Fruit fly (Drosophila melanogaster) whole organism, embryonic: Measurements from ENCODE around the gene CG11436.

Experiments
- CG10366 ChIP-seq: fragments of 200-800 bp; sonication (Bioruptor generic); IDR thresholded peaks from 2 replicates; pipeline ENCODE4 v1.3.6; 2022; ENCODE audit warnings: missing biosample characterization, missing genetic modification characterization
- CG10565 ChIP-seq: fragments of 200-800 bp; sonication (Bioruptor generic); optimal IDR thresholded peaks from 3 replicates; lab custom pipeline; 2016; ENCODE audit warnings: missing biosample characterization, mild to moderate bottlenecking, missing genetic modification characterization
- CG10654 ChIP-seq: fragments of 200-800 bp; sonication (Bioruptor generic); optimal IDR thresholded peaks from 2 replicates; lab custom pipeline; 2016; ENCODE audit warnings: missing biosample characterization, missing genetic modification characterization
- CG10979 ChIP-seq: fragments of 200-800 bp; sonication (Bioruptor generic); optimal IDR thresholded peaks from 2 replicates; lab custom pipeline; 2018; ENCODE audit warnings: missing biosample characterization, mild to moderate bottlenecking, missing genetic modification characterization, moderate library complexity
- CG11093 ChIP-seq: fragments of 200-800 bp; sonication (Bioruptor generic); IDR thresholded peaks from 3 replicates; pipeline ENCODE4 v1.3.6; 2022; ENCODE audit warnings: missing biosample characterization, missing genetic modification characterization
- CG12744 ChIP-seq: fragments of 200-800 bp; sonication (Bioruptor generic); optimal IDR thresholded peaks from 2 replicates; lab custom pipeline; 2016; ENCODE audit warnings: missing biosample characterization, missing genetic modification characterization
- CG14965 ChIP-seq: fragments of 200-800 bp; sonication (Bioruptor generic); optimal IDR thresholded peaks from 2 replicates; lab custom pipeline; 2016; ENCODE audit warnings: missing biosample characterization, missing genetic modification characterization, borderline replicate concordance
- CG15269 ChIP-seq: fragments of 200-800 bp; sonication (Bioruptor generic); optimal IDR thresholded peaks from 2 replicates; lab custom pipeline; 2018; ENCODE audit warnings: missing biosample characterization, mild to moderate bottlenecking, missing genetic modification characterization, moderate library complexity
- CG16813 ChIP-seq: fragments of 200-800 bp; sonication (Bioruptor generic); IDR thresholded peaks from 3 replicates; pipeline ENCODE4 v1.3.6; 2022; ENCODE audit warnings: missing biosample characterization, missing genetic modification characterization; ENCODE audit not compliant: partially characterized antibody
- CG18262 ChIP-seq: fragments of 200-800 bp; optimal IDR thresholded peaks from 3 replicates; lab custom pipeline; 2019; ENCODE audit warnings: missing biosample characterization, mild to moderate bottlenecking, missing genetic modification characterization, moderate library complexity
- CG18619 ChIP-seq: fragments of 200-800 bp; sonication (Bioruptor generic); optimal IDR thresholded peaks from 3 replicates; lab custom pipeline; 2017; ENCODE audit warnings: missing biosample characterization, mild to moderate bottlenecking, missing genetic modification characterization
- CG3995 ChIP-seq: fragments of 200-800 bp; sonication (Bioruptor generic); optimal IDR thresholded peaks from 3 replicates; lab custom pipeline; 2016; ENCODE audit warnings: missing biosample characterization, missing genetic modification characterization
- CG4730 ChIP-seq: fragments of 200-800 bp; sonication (Bioruptor generic); IDR thresholded peaks from 2 replicates; pipeline ENCODE4 v1.3.6; 2022; ENCODE audit warnings: missing biosample characterization, missing genetic modification characterization
- CG5180 ChIP-seq: fragments of 200-800 bp; sonication (Bioruptor generic); optimal IDR thresholded peaks from 3 replicates; lab custom pipeline; 2017; ENCODE audit warnings: missing biosample characterization, missing genetic modification characterization, mild to moderate bottlenecking, moderate library complexity, missing genetic modification reagents
- CG5245 ChIP-seq: fragments of 200-800 bp; sonication (Bioruptor generic); optimal IDR thresholded peaks from 3 replicates; lab custom pipeline; 2016; ENCODE audit warnings: missing biosample characterization, missing genetic modification characterization
- CG6254 ChIP-seq: fragments of 200-800 bp; sonication (Bioruptor generic); optimal IDR thresholded peaks from 3 replicates; lab custom pipeline; 2017; ENCODE audit warnings: mild to moderate bottlenecking, missing biosample characterization, missing genetic modification reagents, missing genetic modification characterization
- CG6683 ChIP-seq: fragments of 200-800 bp; sonication (Bioruptor generic); optimal IDR thresholded peaks from 2 replicates; lab custom pipeline; 2017; ENCODE audit warnings: missing biosample characterization, mild to moderate bottlenecking, missing genetic modification characterization, missing genetic modification reagents
- CG7786 ChIP-seq: fragments of 200-800 bp; sonication (Bioruptor generic); optimal IDR thresholded peaks from 2 replicates; lab custom pipeline; 2016; ENCODE audit warnings: missing biosample characterization, missing genetic modification characterization
- CG8281 ChIP-seq: fragments of 200-800 bp; sonication (Bioruptor generic); optimal IDR thresholded peaks from 2 replicates; lab custom pipeline; 2018; ENCODE audit warnings: missing biosample characterization, mild to moderate bottlenecking, missing genetic modification characterization, moderate library complexity
- CG9727 ChIP-seq: fragments of 200-800 bp; sonication (Bioruptor generic); optimal IDR thresholded peaks from 3 replicates; lab custom pipeline; 2017; ENCODE audit warnings: missing biosample characterization, mild to moderate bottlenecking, missing genetic modification characterization
- Hey ChIP-seq: fragments of 200-800 bp; sonication (Bioruptor generic); optimal IDR thresholded peaks from 3 replicates; lab custom pipeline; 2018; ENCODE audit warnings: missing biosample characterization, mild to moderate bottlenecking, missing genetic modification characterization
- HmgD ChIP-seq: fragments of 200-800 bp; sonication (Bioruptor generic); optimal IDR thresholded peaks from 3 replicates; lab custom pipeline; 2016; ENCODE audit warnings: missing biosample characterization, missing genetic modification characterization
- Hr51 ChIP-seq, 2 experiments: fragments of 200-800 bp; sonication (Bioruptor generic); optimal IDR thresholded peaks; 2 replicates in 1 of 2; 3 replicates in 1 of 2; lab custom pipeline; 2016 to 2018; ENCODE audit warnings: missing biosample characterization in 2 of 2, missing genetic modification characterization in 2 of 2, mild to moderate bottlenecking in 1 of 2, moderate library complexity in 1 of 2
- Myb ChIP-seq: fragments of 200-800 bp; sonication (Bioruptor generic); optimal IDR thresholded peaks from 2 replicates; lab custom pipeline; 2016; ENCODE audit warnings: missing biosample characterization, missing genetic modification characterization
- NK7.1 ChIP-seq: fragments of 200-800 bp; sonication (Bioruptor generic); optimal IDR thresholded peaks from 3 replicates; lab custom pipeline; 2016; ENCODE audit warnings: missing biosample characterization, missing genetic modification characterization
- Sox100B ChIP-seq: fragments of 200-800 bp; sonication (Bioruptor generic); optimal IDR thresholded peaks from 3 replicates; lab custom pipeline; 2018; ENCODE audit warnings: missing biosample characterization, mild to moderate bottlenecking, missing genetic modification characterization
- Xbp1 ChIP-seq: fragments of 200-800 bp; sonication (Bioruptor generic); optimal IDR thresholded peaks from 3 replicates; lab custom pipeline; 2016; ENCODE audit warnings: missing biosample characterization, mild to moderate bottlenecking, missing genetic modification characterization
- ara ChIP-seq: fragments of 200-800 bp; sonication (Bioruptor generic); IDR thresholded peaks from 2 replicates; pipeline ENCODE4 v1.3.6; 2022; ENCODE audit warnings: missing biosample characterization, missing genetic modification characterization
- bsh ChIP-seq, 2 experiments: fragments of 200-800 bp; sonication (Bioruptor generic); optimal IDR thresholded peaks; 2 replicates each; lab custom pipeline; 2017 to 2018; ENCODE audit warnings: mild to moderate bottlenecking in 2 of 2, missing biosample characterization in 2 of 2, missing genetic modification characterization in 2 of 2, moderate library complexity in 1 of 2
- dysf ChIP-seq: fragments of 200-800 bp; sonication (Bioruptor generic); IDR thresholded peaks from 3 replicates; pipeline ENCODE4 v1.3.6; 2022; ENCODE audit warnings: missing biosample characterization, missing genetic modification characterization
- emc ChIP-seq: fragments of 200-800 bp; sonication (Bioruptor generic); optimal IDR thresholded peaks from 2 replicates; lab custom pipeline; 2016; ENCODE audit warnings: missing biosample characterization, missing genetic modification characterization
- eyg ChIP-seq: fragments of 200-800 bp; sonication (Bioruptor generic); optimal IDR thresholded peaks from 3 replicates; lab custom pipeline; 2016; ENCODE audit warnings: missing biosample characterization, missing genetic modification characterization
- gem ChIP-seq: fragments of 200-800 bp; sonication (Bioruptor generic); optimal IDR thresholded peaks from 2 replicates; lab custom pipeline; 2019; ENCODE audit warnings: missing biosample characterization, mild to moderate bottlenecking, missing genetic modification characterization, moderate library complexity
- grau ChIP-seq: fragments of 200-800 bp; optimal IDR thresholded peaks from 3 replicates; lab custom pipeline; 2019; ENCODE audit warnings: missing biosample characterization, mild to moderate bottlenecking, missing genetic modification characterization, moderate library complexity
- ind ChIP-seq: fragments of 200-800 bp; sonication (Bioruptor generic); optimal IDR thresholded peaks from 3 replicates; lab custom pipeline; 2016; ENCODE audit warnings: missing biosample characterization, missing genetic modification characterization
- jing ChIP-seq: fragments of 200-800 bp; sonication (Bioruptor generic); optimal IDR thresholded peaks from 2 replicates; lab custom pipeline; 2018; ENCODE audit warnings: missing biosample characterization, mild to moderate bottlenecking, missing genetic modification characterization
- ken ChIP-seq: fragments of 200-800 bp; sonication (Bioruptor generic); IDR thresholded peaks from 3 replicates; pipeline ENCODE4 v1.3.6; 2022; ENCODE audit warnings: missing biosample characterization, missing genetic modification characterization
- lmd ChIP-seq: fragments of 200-800 bp; sonication (Bioruptor generic); IDR thresholded peaks from 2 replicates; pipeline ENCODE4 v1.3.6; 2022; ENCODE audit warnings: missing biosample characterization, missing genetic modification characterization
- lola ChIP-seq, 3 experiments: fragments of >200 bp in 2 of 3; fragments of 200-800 bp in 1 of 3; sonication (Bioruptor generic) in 1 of 3; optimal IDR thresholded peaks; 2 replicates each; lab custom pipeline; 2017 to 2019; ENCODE audit warnings: missing biosample characterization in 3 of 3, missing genetic modification characterization in 3 of 3, mild to moderate bottlenecking in 1 of 3, moderate library complexity in 1 of 3
- luna ChIP-seq: fragments of 200-800 bp; sonication (Bioruptor generic); optimal IDR thresholded peaks from 2 replicates; lab custom pipeline; 2016; ENCODE audit warnings: missing biosample characterization, missing genetic modification characterization
- mirr ChIP-seq: fragments of 200-800 bp; sonication (Bioruptor generic); optimal IDR thresholded peaks from 3 replicates; lab custom pipeline; 2018; ENCODE audit warnings: missing biosample characterization, mild to moderate bottlenecking, missing genetic modification characterization
- pfk ChIP-seq: fragments of 200-800 bp; sonication (Bioruptor generic); optimal IDR thresholded peaks from 2 replicates; lab custom pipeline; 2018; ENCODE audit warnings: missing biosample characterization, mild to moderate bottlenecking, missing genetic modification characterization, moderate library complexity
- pita ChIP-seq: fragments of 200-800 bp; sonication (Bioruptor generic); optimal IDR thresholded peaks from 2 replicates; lab custom pipeline; 2017; ENCODE audit warnings: missing biosample characterization, mild to moderate bottlenecking, missing genetic modification characterization
- row ChIP-seq: fragments of 200-800 bp; sonication (Bioruptor generic); IDR thresholded peaks from 3 replicates; pipeline ENCODE4 v1.3.6; 2022; ENCODE audit warnings: missing biosample characterization, missing genetic modification characterization
- sens ChIP-seq: fragments of 200-800 bp; sonication (Bioruptor generic); peaks from one replicate; lab custom pipeline; 2016; ENCODE audit warnings: missing biosample characterization, missing genetic modification characterization
- sr ChIP-seq: fragments of 200-800 bp; sonication (Bioruptor generic); IDR thresholded peaks from 3 replicates; pipeline ENCODE4 v1.3.6; 2022; ENCODE audit warnings: missing biosample characterization, missing genetic modification characterization
- tna ChIP-seq: fragments of 200-800 bp; sonication (Bioruptor generic); IDR thresholded peaks from 2 replicates; pipeline ENCODE4 v1.3.6; 2022; ENCODE audit warnings: missing biosample characterization, missing genetic modification characterization; ENCODE audit not compliant: partially characterized antibody
- ttk ChIP-seq: fragments of 200-800 bp; sonication (Bioruptor generic); IDR thresholded peaks from 2 replicates; pipeline ENCODE4 v2.1.2; 2022; ENCODE audit warnings: missing biosample characterization, missing genetic modification characterization
- wor ChIP-seq: fragments of 200-800 bp; sonication (Bioruptor generic); IDR thresholded peaks from 2 replicates; pipeline ENCODE4 v1.3.6; 2022; ENCODE audit warnings: missing biosample characterization, missing genetic modification characterization

CG11436 gene

dm6 chrX:4582422-4582821, 30.7 kb upstream of the CG11436 start (continued):
- TF ChIP-seq tna (GFP tag; lab: Robert Waterston, UW): no peak
- no peak for TF ChIP-seq CG8281
- peak in 1 of 2 experiments; percentile 1 for TF ChIP-seq bsh (GFP tag; optimal IDR thresholded peaks at IDR 0.05; lab: Kevin White, UChicago)

DNA sequence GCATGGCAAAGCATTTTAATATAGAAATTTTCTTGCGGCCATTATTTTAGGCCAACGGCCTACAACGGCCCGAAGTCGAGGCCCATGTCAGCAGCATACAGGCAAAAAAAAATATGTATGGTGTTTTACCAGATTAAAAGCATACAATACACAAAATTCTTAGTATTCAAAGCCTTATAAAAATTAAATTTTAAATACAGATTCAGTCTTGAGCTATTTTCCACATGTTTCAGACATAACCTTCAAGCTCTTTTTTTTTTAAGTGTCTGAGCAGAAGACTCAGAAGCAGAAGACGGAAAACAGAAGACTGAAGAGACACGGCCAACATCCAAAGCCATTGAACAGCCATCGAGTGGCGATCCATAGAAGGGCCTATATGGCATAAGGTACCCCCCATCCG, 30.1 kb upstream of the CG11436 start:
- TF ChIP-seq Xbp1 (GFP tag; lab: Kevin White, UChicago) (peak; percentile 22), ara (GFP tag; lab: Robert Waterston, UW) (peak; percentile 66), CG5245 (GFP tag; lab: Kevin White, UChicago) (no peak), CG4730 (peak; percentile 40; the same call in 1 of the 2 replicates), gem (tag; lab: Kevin White, UChicago) (peak; percentile 70), emc (no peak), ken (0 out of 3 replicates have a peak, but pooled peaks have one; percentile 11), CG11093 (GFP tag; lab: Robert Waterston, UW) (peak; percentile 43; the same call in 1 of the 3 replicates), wor (GFP tag; lab: Robert Waterston, UW) (0 out of 2 replicates have a peak, but pooled peaks have one; percentile 20), ttk (GFP tag; lab: Robert Waterston, UW) (peak; percentile 32; the same call in 1 of the 2 replicates), CG16813 (GFP tag; lab: Robert Waterston, UW) (no peak), CG10565 (GFP tag; lab: Kevin White, UChicago) (no peak), Hey (tag; lab: Kevin White, UChicago) (no peak), CG6683 (GFP tag; lab: Kevin White, UChicago) (no peak), CG10366 (no peak), lola (GFP tag; optimal IDR thresholded peaks at IDR 0.05; lab: Kevin White, UChicago) (peak in 1 of 3 experiments; percentile 76), CG6254 (GFP tag; lab: Kevin White, UChicago) (peak; percentile 57), CG9727 (GFP tag; lab: Kevin White, UChicago) (peak; percentile 43), sr (no peak), pita (GFP tag; lab: Kevin White, UChicago) (no peak), CG14965 (GFP tag; lab: Kevin White, UChicago) (no peak), CG18619 (GFP tag; lab: Kevin White, UChicago) (peak; percentile 1), jing (GFP tag; lab: Kevin White, UChicago) (no peak), CG3995 (GFP tag; lab: Kevin White, UChicago) (no peak), CG10654 (GFP tag; lab: Kevin White, UChicago) (peak; percentile 11), row (GFP tag; lab: Robert Waterston, UW) (peak; percentile 55), ind (GFP tag; lab: Kevin White, UChicago) (peak; percentile 17), grau (tag; lab: Kevin White, UChicago) (peak; percentile 22), CG15269 (tag; lab: Kevin White, UChicago) (peak; percentile 1), CG5180 (GFP tag; lab: Kevin White, UChicago) (no peak), HmgD (GFP tag; lab: Kevin White, UChicago) (no peak), Hr51 (GFP tag; optimal IDR thresholded peaks at IDR 0.05; lab: Kevin White, UChicago) (peak in 1 of 2 experiments; percentile 6), sens (GFP tag; lab: Kevin White, UChicago) (peak; percentile 93), Sox100B (GFP tag; lab: Kevin White, UChicago) (peak; percentile 33), luna (GFP tag; lab: Kevin White, UChicago) (no peak), CG12744 (GFP tag; lab: Kevin White, UChicago) (no peak), NK7.1 (GFP tag; lab: Kevin White, UChicago) (no peak), dysf (GFP tag; lab: Robert Waterston, UW) (peak; percentile 42; the same call in 2 of the 3 replicates), CG18262 (tag; lab: Kevin White, UChicago) (peak; percentile 62), mirr (GFP tag; lab: Kevin White, UChicago) (no peak), CG7786 (GFP tag; lab: Kevin White, UChicago) (peak; percentile 16), lmd (GFP tag; lab: Robert Waterston, UW) (peak; percentile 37; the same call in 1 of the 2 replicates), pfk (no peak), CG10979 (tag; lab: Kevin White, UChicago) (peak; percentile 79), eyg (GFP tag; lab: Kevin White, UChicago) (no peak), Myb (GFP tag; lab: Kevin White, UChicago) (no peak)
